Fruit fly (Drosophila melanogaster): ENCODE measurements around the gene Aduk.

DNA sequence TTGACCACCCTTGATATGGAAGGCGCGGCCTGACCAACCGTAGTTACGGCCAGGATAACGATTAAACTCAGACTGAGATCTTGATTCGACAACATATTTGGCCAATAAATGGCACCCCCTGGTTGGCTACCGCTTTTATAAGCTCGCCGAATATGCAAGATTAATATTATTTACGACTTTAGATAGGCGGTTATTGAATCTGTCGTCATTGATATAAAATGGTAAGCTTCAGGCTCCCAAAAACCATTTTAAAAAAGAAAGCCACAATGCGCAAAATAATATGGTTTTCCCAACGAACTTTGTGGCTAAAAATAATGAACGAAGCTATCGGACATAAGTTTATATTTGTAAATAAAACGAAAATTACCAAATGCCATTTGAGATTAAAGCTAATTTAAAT, 4.3 kb downstream of the Aduk start, which contains the start of gene CG12951:
- no peak for TF ChIP-seq CG8301 (tag; optimal IDR thresholded peaks at IDR 0.05)
- TF ChIP-seq CG32121 (GFP tag; IDR thresholded peaks at IDR 0.05) = no peak
- no peak for TF ChIP-seq CG17806 (tag; optimal IDR thresholded peaks at IDR 0.05)
- no peak for TF ChIP-seq CG8159 (tag; optimal IDR thresholded peaks at IDR 0.05)
- TF ChIP-seq gl (tag; optimal IDR thresholded peaks at IDR 0.05) = no peak
- TF ChIP-seq CG15710 (tag; optimal IDR thresholded peaks at IDR 0.05) = no peak
- TF ChIP-seq CG10348 (GFP tag; IDR thresholded peaks at IDR 0.05) = no peak

Data from whole organism, pupa.